Worm (Caenorhabditis elegans): ENCODE data around the gene T25B9.12.
A peak's percentile ranks its signal among the peaks of the same experiment; 100 is the strongest.

The T25B9.12 gene

DNA sequence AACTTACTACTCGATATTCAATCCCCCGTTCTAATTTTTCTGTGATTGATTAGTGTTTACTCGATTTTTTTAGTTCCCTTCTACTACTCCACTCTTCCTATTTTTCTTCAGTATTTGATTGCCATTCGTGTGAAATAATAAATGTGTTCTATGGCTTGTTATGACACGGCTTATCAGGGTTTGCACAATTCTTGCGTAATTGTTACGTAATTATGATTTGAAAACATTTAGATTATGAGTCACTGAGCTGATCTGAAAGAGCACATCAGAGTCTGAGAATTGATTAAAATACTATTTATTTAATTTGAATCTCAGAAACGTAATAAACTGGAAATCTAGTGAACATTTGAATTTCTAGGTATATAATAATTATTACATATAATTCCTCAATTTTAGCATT lies 12.4 kb downstream of the T25B9.12 start:
- TF ChIP-seq lin-15B (tag; optimal IDR thresholded peaks at IDR 0.05) (no peak), egl-5 (tag; optimal IDR thresholded peaks at IDR 0.05) (no peak), pqm-1 (tag; optimal IDR thresholded peaks at IDR 0.05) (no peak), snpc-4 (tag; optimal IDR thresholded peaks at IDR 0.05) (no peak), elt-2 (tag; optimal IDR thresholded peaks at IDR 0.05) (no peak), ztf-4 (tag; optimal IDR thresholded peaks at IDR 0.05) (no peak)

DNA sequence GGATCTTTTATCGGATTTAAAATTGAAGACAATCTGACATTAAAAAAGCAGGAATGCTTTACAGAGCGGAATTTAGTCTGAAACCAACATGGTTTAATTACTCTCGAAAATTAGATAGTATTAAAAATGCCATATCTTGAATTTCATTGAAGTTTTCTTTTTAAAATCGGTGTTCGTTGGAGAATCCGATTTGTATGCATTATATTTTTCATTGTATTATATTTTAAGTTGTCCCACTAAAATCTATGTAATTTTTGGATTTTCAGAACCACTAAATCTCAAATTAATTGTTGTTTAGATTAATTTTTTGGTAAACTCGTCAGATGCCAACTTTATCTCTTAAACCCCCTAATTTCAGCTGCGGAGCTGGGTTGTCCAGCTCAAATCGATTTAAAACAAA lies 13.4 kb downstream of the T25B9.12 start:
- TF ChIP-seq pha-4 (tag; optimal IDR thresholded peaks at IDR 0.05): no peak
- TF ChIP-seq fos-1 (tag; optimal IDR thresholded peaks at IDR 0.05): no peak
- no peak for TF ChIP-seq skn-1 (tag; optimal IDR thresholded peaks at IDR 0.05)
- no peak for TF ChIP-seq mdl-1 (tag; optimal IDR thresholded peaks at IDR 0.05)
- TF ChIP-seq fkh-10 (GFP tag; optimal IDR thresholded peaks at IDR 0.05): no peak
- TF ChIP-seq egl-5 (tag; optimal IDR thresholded peaks at IDR 0.05): no peak
- no peak for TF ChIP-seq nhr-237 (tag; optimal IDR thresholded peaks at IDR 0.05)
- TF ChIP-seq nhr-25 (tag; optimal IDR thresholded peaks at IDR 0.05): no peak
- peak; percentile 25 for TF ChIP-seq ceh-28 (tag; optimal IDR thresholded peaks at IDR 0.05)
- TF ChIP-seq nfya-1 (tag; optimal IDR thresholded peaks at IDR 0.05; ENCODE audit: insufficient read depth): no peak
- no peak for TF ChIP-seq tbx-2 (tag; optimal IDR thresholded peaks at IDR 0.05)
- no peak for TF ChIP-seq lin-15B (tag; optimal IDR thresholded peaks at IDR 0.05)
- TF ChIP-seq lsy-12 (tag; optimal IDR thresholded peaks at IDR 0.05): peak; percentile 18
- TF ChIP-seq lin-39 (tag; optimal IDR thresholded peaks at IDR 0.05): no peak
- TF ChIP-seq ama-1 (optimal IDR thresholded peaks at IDR 0.05): peak; percentile 31
- no peak for TF ChIP-seq nhr-11 (tag; optimal IDR thresholded peaks at IDR 0.05)
- peak; percentile 32 for TF ChIP-seq nhr-43 (tag; optimal IDR thresholded peaks at IDR 0.05; ENCODE audit: poor library complexity, severe bottlenecking)
- TF ChIP-seq nhr-23 (tag; optimal IDR thresholded peaks at IDR 0.05): peak; percentile 71
- TF ChIP-seq aly-2 (tag; optimal IDR thresholded peaks at IDR 0.05): no peak
- TF ChIP-seq elt-2 (tag; optimal IDR thresholded peaks at IDR 0.05): no peak
- TF ChIP-seq unc-62 (GFP tag; optimal IDR thresholded peaks at IDR 0.05): no peak
- no peak for TF ChIP-seq mml-1 (tag; optimal IDR thresholded peaks at IDR 0.05)
- no peak for TF ChIP-seq elt-1 (tag; optimal IDR thresholded peaks at IDR 0.05)
- TF ChIP-seq nhr-76 (tag; optimal IDR thresholded peaks at IDR 0.05): no peak
- TF ChIP-seq egl-27 (tag; optimal IDR thresholded peaks at IDR 0.05): no peak
- no peak for TF ChIP-seq ceh-82 (tag; optimal IDR thresholded peaks at IDR 0.05)
- no peak for TF ChIP-seq nhr-28 (tag; optimal IDR thresholded peaks at IDR 0.05)
- TF ChIP-seq daf-12 (tag; optimal IDR thresholded peaks at IDR 0.05): no peak
- no peak for TF ChIP-seq snpc-4 (tag; optimal IDR thresholded peaks at IDR 0.05)

DNA sequence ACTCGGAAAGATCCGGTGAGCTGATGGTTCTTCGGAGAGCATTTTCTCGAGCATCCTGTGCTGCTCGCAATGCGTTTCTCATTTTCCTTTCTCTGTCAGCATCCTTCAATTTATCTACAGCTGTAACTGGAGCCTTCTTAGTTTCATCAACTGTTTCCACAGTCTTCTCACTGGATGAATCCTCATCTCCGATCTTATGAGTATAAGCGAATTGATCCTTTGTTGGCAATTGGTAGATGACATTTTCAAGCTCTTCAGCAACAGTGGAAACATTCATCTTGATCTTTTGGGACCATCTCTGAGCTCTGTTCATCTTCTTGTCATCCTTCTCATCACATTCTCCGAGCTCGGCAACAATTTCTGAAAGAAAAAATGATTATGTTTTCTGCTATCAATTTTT lies 14.2 kb downstream of the T25B9.12 start:
- TF ChIP-seq ztf-11 (tag; optimal IDR thresholded peaks at IDR 0.05) (no peak), nhr-43 (tag; optimal IDR thresholded peaks at IDR 0.05; ENCODE audit: poor library complexity, severe bottlenecking) (peak; percentile 16)

DNA sequence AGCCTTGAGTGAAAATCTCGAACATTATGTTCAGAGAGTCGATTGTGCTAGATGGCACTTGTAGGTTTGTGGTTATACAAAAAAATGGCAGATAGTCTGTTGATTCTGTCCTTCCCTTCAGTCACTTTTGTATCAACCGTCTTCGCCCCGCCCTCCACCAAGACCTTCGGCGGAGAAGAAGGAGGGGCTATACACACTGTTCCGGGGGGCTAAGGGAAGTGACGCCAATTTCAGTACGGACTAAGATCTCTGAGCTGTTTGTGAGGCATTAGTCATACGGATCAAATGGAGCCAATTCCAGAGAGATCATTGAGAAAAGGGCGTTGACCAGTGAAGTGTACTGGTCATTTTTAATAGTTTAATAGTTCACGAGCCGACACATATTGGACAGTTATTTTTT lies 15.4 kb downstream of the T25B9.12 start, which contains the start of gene swt-3:
TSS of gene swt-3 (minus strand) at position 101 of the 400 bp plus-strand sequence.
- no peak for TF ChIP-seq unc-62 (GFP tag; optimal IDR thresholded peaks at IDR 0.05)

DNA sequence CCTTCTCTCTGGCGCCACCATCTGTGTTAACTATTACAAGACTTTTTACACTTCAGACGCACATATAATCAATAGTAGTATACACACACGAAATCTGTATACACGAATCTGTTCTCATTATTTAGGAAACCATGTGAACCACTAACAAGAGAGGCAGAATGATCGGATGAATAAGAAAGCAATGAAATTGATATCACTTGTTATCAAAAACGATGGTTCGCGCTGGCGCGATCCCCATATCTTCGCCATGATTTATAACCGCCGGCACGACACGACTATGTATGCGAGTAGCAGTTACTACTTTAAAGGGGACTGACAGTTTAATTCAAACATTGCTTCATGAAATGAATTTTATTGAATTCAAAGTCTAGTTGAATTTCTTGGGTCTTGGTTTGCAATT lies 16.2 kb downstream of the T25B9.12 start:
- TF ChIP-seq nhr-76 (tag; optimal IDR thresholded peaks at IDR 0.05) (no peak), elt-3 (tag; optimal IDR thresholded peaks at IDR 0.05) (peak in 1 of 3 experiments; percentile 21)

DNA sequence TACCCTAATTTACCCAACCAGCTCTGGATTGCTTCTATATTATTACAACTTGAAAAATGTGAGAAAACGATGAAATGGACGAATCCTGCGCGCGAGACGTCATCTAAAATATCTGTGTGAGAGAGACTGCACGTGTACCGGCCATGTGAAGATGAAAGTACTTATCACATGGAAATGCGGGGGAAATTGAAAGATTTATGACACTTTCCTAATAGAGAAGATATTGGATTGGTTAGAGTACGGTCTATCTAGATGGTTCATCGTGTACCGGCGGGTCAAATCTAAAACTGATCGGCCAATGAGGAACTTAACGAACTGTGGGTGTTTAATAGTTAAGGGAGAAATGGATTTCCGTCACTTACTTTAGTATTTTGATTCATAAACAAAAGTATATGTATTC lies 16.9 kb downstream of the T25B9.12 start:
- TF ChIP-seq unc-39 (tag; optimal IDR thresholded peaks at IDR 0.05): no peak
- TF ChIP-seq egl-27 (tag; optimal IDR thresholded peaks at IDR 0.05): peak; percentile 26
- TF ChIP-seq fkh-2 (tag; optimal IDR thresholded peaks at IDR 0.05): no peak
- peak; percentile 91 for TF ChIP-seq nhr-23 (tag; optimal IDR thresholded peaks at IDR 0.05)
- no peak for TF ChIP-seq daf-12 (tag; optimal IDR thresholded peaks at IDR 0.05)
- peak; percentile 19 for TF ChIP-seq lsy-12 (tag; optimal IDR thresholded peaks at IDR 0.05)
- no peak for TF ChIP-seq sea-2 (GFP tag; optimal IDR thresholded peaks at IDR 0.05)
- no peak for TF ChIP-seq fos-1 (tag; optimal IDR thresholded peaks at IDR 0.05)
- TF ChIP-seq ZK546.5 (tag; optimal IDR thresholded peaks at IDR 0.05): no peak
- TF ChIP-seq mml-1 (tag; optimal IDR thresholded peaks at IDR 0.05): peak; percentile 22
- no peak for TF ChIP-seq skn-1 (tag; optimal IDR thresholded peaks at IDR 0.05)
- no peak for TF ChIP-seq ceh-82 (tag; optimal IDR thresholded peaks at IDR 0.05)
- TF ChIP-seq ceh-9 (tag; optimal IDR thresholded peaks at IDR 0.05): no peak
- no peak for TF ChIP-seq nhr-76 (tag; optimal IDR thresholded peaks at IDR 0.05)
- TF ChIP-seq snpc-4 (tag; optimal IDR thresholded peaks at IDR 0.05): no peak
- peak; percentile 92 for TF ChIP-seq nhr-43 (tag; optimal IDR thresholded peaks at IDR 0.05; ENCODE audit: poor library complexity, severe bottlenecking)
- no peak for TF ChIP-seq unc-62 (GFP tag; optimal IDR thresholded peaks at IDR 0.05)
- TF ChIP-seq nfya-1 (tag; optimal IDR thresholded peaks at IDR 0.05; ENCODE audit: insufficient read depth): peak; percentile 73
- no peak for TF ChIP-seq ama-1 (optimal IDR thresholded peaks at IDR 0.05)
- TF ChIP-seq ceh-28 (tag; optimal IDR thresholded peaks at IDR 0.05): peak; percentile 18
- TF ChIP-seq tbx-2 (tag; optimal IDR thresholded peaks at IDR 0.05): no peak
- no peak for TF ChIP-seq nhr-237 (tag; optimal IDR thresholded peaks at IDR 0.05)
- TF ChIP-seq nhr-77 (tag; optimal IDR thresholded peaks at IDR 0.05): no peak
- peak; percentile 58 for TF ChIP-seq mdl-1 (tag; optimal IDR thresholded peaks at IDR 0.05)
- TF ChIP-seq hmg-11 (tag; optimal IDR thresholded peaks at IDR 0.05): no peak
- TF ChIP-seq nhr-12 (tag; optimal IDR thresholded peaks at IDR 0.05): no peak
- TF ChIP-seq nhr-25 (tag; optimal IDR thresholded peaks at IDR 0.05): peak; percentile 72
- no peak for TF ChIP-seq elt-2 (tag; optimal IDR thresholded peaks at IDR 0.05)
- TF ChIP-seq lin-15B (tag; optimal IDR thresholded peaks at IDR 0.05): no peak

Data from whole organism, L3 larva.